Worm (Caenorhabditis elegans) whole organism, L4 larva: ENCODE measurements around the gene dnc-1.
A peak's percentile ranks its signal among the peaks of the same experiment; 100 is the strongest.

Experiments
- F10B5.3 ChIP-seq: sonication (generic microtip); optimal IDR thresholded peaks from 2 replicates; lab custom pipeline; 2016; ENCODE audit warnings: mild to moderate bottlenecking, missing genetic modification characterization, missing compliant biosample characterization
- F49E8.2 ChIP-seq: sonication (generic microtip); optimal IDR thresholded peaks from 2 replicates; lab custom pipeline; 2016; ENCODE audit warnings: missing compliant biosample characterization, mild to moderate bottlenecking, missing genetic modification characterization, borderline replicate concordance
- Y5F2A.4 ChIP-seq: fragments of 200-800 bp; sonication (Bioruptor generic); optimal IDR thresholded peaks from 2 replicates; lab custom pipeline; 2018; ENCODE audit warnings: mild to moderate bottlenecking, missing genetic modification characterization, missing compliant biosample characterization
- Y75B8A.6 ChIP-seq: fragments of 200-800 bp; sonication (Bioruptor generic); IDR thresholded peaks from 2 replicates; pipeline ENCODE4 v1.3.6; 2022; ENCODE audit warnings: missing genetic modification reagents, missing genetic modification characterization, missing compliant biosample characterization
- aha-1 ChIP-seq: fragments of 150-350 bp; peaks from one replicate; lab custom pipeline; 2014; ENCODE audit warnings: missing biosample characterization, missing genetic modification characterization
- arid-1 ChIP-seq: fragments of 200-800 bp; sonication (Bioruptor generic); conservative IDR thresholded peaks from 2 replicates; pipeline ENCODE4 v1.3.6; 2022; ENCODE audit warnings: missing genetic modification reagents, missing genetic modification characterization, missing compliant biosample characterization
- attf-4 ChIP-seq: sonication (generic microtip); optimal IDR thresholded peaks from 3 replicates; lab custom pipeline; 2017; ENCODE audit warnings: missing biosample characterization, missing genetic modification characterization
- ceh-32 ChIP-seq: sonication (generic microtip); optimal IDR thresholded peaks from 2 replicates; lab custom pipeline; 2016; ENCODE audit warnings: mild to moderate bottlenecking, missing genetic modification characterization, missing compliant biosample characterization; ENCODE audit not compliant: poor library complexity
- ceh-44 ChIP-seq: fragments of 200-800 bp; sonication (Bioruptor generic); IDR thresholded peaks from 2 replicates; pipeline ENCODE4 v1.3.6; 2022; ENCODE audit warnings: missing genetic modification reagents, missing genetic modification characterization, missing compliant biosample characterization
- ceh-62 ChIP-seq: sonication (generic microtip); optimal IDR thresholded peaks from 2 replicates; lab custom pipeline; 2017; ENCODE audit warnings: missing biosample characterization, missing genetic modification characterization
- ceh-82 ChIP-seq: sonication (generic microtip); optimal IDR thresholded peaks from 2 replicates; lab custom pipeline; 2017; ENCODE audit warnings: missing biosample characterization, missing genetic modification characterization
- ces-1 ChIP-seq: fragments of 150-350 bp; sonication (generic microtip); optimal IDR thresholded peaks from 4 replicates; lab custom pipeline; 2014; ENCODE audit warnings: missing biosample characterization, missing genetic modification reagents, missing genetic modification characterization
- ctbp-1 ChIP-seq: fragments of 200-800 bp; sonication (Bioruptor generic); IDR thresholded peaks from 2 replicates; pipeline ENCODE4 v1.3.6; 2022; ENCODE audit warnings: missing genetic modification reagents, missing genetic modification characterization, missing compliant biosample characterization
- daf-16 ChIP-seq, 3 experiments: sonication (generic microtip); optimal IDR thresholded peaks; 2 replicates each; lab custom pipeline; 2016 to 2017; ENCODE audit warnings: missing genetic modification characterization in 3 of 3, missing genetic modification reagents in 3 of 3, mild to moderate bottlenecking in 2 of 3, missing compliant biosample characterization in 2 of 3, missing biosample characterization in 1 of 3, moderate library complexity in 1 of 3
- dpl-1 ChIP-seq: fragments of 150-350 bp; optimal IDR thresholded peaks from 2 replicates; lab custom pipeline; 2014; ENCODE audit warnings: missing biosample characterization, missing genetic modification reagents, missing genetic modification characterization
- duxl-1 ChIP-seq: sonication (generic microtip); optimal IDR thresholded peaks from 2 replicates; lab custom pipeline; 2016; ENCODE audit warnings: mild to moderate bottlenecking, missing genetic modification characterization, moderate library complexity, missing compliant biosample characterization; ENCODE audit not compliant: poor library complexity
- egl-43 ChIP-seq: fragments of 200-800 bp; sonication (Bioruptor generic); IDR thresholded peaks from 2 replicates; pipeline ENCODE4 v1.3.6; 2022; ENCODE audit warnings: missing genetic modification reagents, missing genetic modification characterization, missing compliant biosample characterization
- gei-8 ChIP-seq: fragments of 200-800 bp; sonication (Bioruptor generic); optimal IDR thresholded peaks from 2 replicates; lab custom pipeline; 2018; ENCODE audit warnings: mild to moderate bottlenecking, missing genetic modification characterization, missing compliant biosample characterization
- lin-1 ChIP-seq: fragments of 200-800 bp; sonication (Bioruptor generic); IDR thresholded peaks from 2 replicates; pipeline ENCODE4 v1.3.6; 2022; ENCODE audit warnings: missing genetic modification reagents, missing genetic modification characterization, missing compliant biosample characterization
- lin-13 ChIP-seq: fragments of 150-350 bp; optimal IDR thresholded peaks from 2 replicates; lab custom pipeline; 2014; ENCODE audit warnings: missing biosample characterization, missing genetic modification reagents, missing genetic modification characterization
- lin-15B ChIP-seq: fragments of 150-350 bp; sonication (generic microtip); optimal IDR thresholded peaks from 3 replicates; lab custom pipeline; 2014; ENCODE audit warnings: missing biosample characterization, missing genetic modification characterization
- lin-29 ChIP-seq: fragments of 200-800 bp; sonication (Bioruptor generic); IDR thresholded peaks from 2 replicates; pipeline ENCODE4 v1.3.6; 2022; ENCODE audit warnings: missing genetic modification reagents, missing genetic modification characterization, missing compliant biosample characterization
- lir-3 ChIP-seq: sonication (generic microtip); optimal IDR thresholded peaks from 2 replicates; lab custom pipeline; 2016; ENCODE audit warnings: mild to moderate bottlenecking, missing genetic modification characterization, missing compliant biosample characterization
- lsy-2 ChIP-seq, 2 experiments: fragments of 150-350 bp in 1 of 2; sonication (generic microtip) in 1 of 2; optimal IDR thresholded peaks; 2 replicates each; lab custom pipeline; 2014 to 2017; ENCODE audit warnings: missing biosample characterization in 2 of 2, missing genetic modification characterization in 2 of 2
- mdl-1 ChIP-seq, 2 experiments: fragments of 150-350 bp in 1 of 2; sonication (generic microtip) in 1 of 2; optimal IDR thresholded peaks; 2 replicates each; lab custom pipeline; 2014 to 2017; ENCODE audit warnings: missing biosample characterization in 2 of 2, missing genetic modification characterization in 2 of 2
- mdt-29 ChIP-seq: fragments of 200-800 bp; sonication (Bioruptor generic); IDR thresholded peaks from 2 replicates; pipeline ENCODE4 v1.3.6; 2022; ENCODE audit warnings: missing genetic modification reagents, missing genetic modification characterization, missing compliant biosample characterization
- mxl-2 ChIP-seq: fragments of 200-800 bp; sonication (Bioruptor generic); conservative IDR thresholded peaks from 2 replicates; pipeline ENCODE4 v1.3.6; 2022; ENCODE audit warnings: missing genetic modification reagents, missing genetic modification characterization, missing compliant biosample characterization
- mxl-3 ChIP-seq: fragments of 200-800 bp; sonication (Bioruptor generic); optimal IDR thresholded peaks from 2 replicates; lab custom pipeline; 2018; ENCODE audit warnings: mild to moderate bottlenecking, missing genetic modification characterization, missing compliant biosample characterization
- nhr-42 ChIP-seq: fragments of 200-800 bp; sonication (Bioruptor generic); IDR thresholded peaks from 2 replicates; pipeline ENCODE4 v1.3.6; 2022; ENCODE audit warnings: missing genetic modification characterization, missing compliant biosample characterization
- nhr-48 ChIP-seq: sonication (generic microtip); optimal IDR thresholded peaks from 2 replicates; lab custom pipeline; 2016; ENCODE audit warnings: mild to moderate bottlenecking, missing genetic modification characterization, missing compliant biosample characterization
- nhr-6 ChIP-seq: fragments of 150-350 bp; optimal IDR thresholded peaks from 2 replicates; lab custom pipeline; 2014; ENCODE audit warnings: missing biosample characterization, missing genetic modification characterization
- saeg-2 ChIP-seq: fragments of 200-800 bp; sonication (Bioruptor generic); IDR thresholded peaks from 2 replicates; pipeline ENCODE4 v1.3.6; 2022; ENCODE audit warnings: missing genetic modification reagents, missing genetic modification characterization, missing compliant biosample characterization
- set-16 ChIP-seq: fragments of 200-800 bp; sonication (Bioruptor generic); IDR thresholded peaks from 2 replicates; pipeline ENCODE4 v1.3.6; 2022; ENCODE audit warnings: missing genetic modification reagents, missing genetic modification characterization, missing compliant biosample characterization
- unc-39 ChIP-seq: sonication (generic microtip); optimal IDR thresholded peaks from 2 replicates; lab custom pipeline; 2017; ENCODE audit warnings: missing biosample characterization, missing genetic modification characterization
- unc-62 ChIP-seq, 3 experiments: fragments of 150-350 bp in 1 of 3; sonication (generic microtip); optimal IDR thresholded peaks in 2 of 3; peaks in 1 of 3; 1 replicate in 1 of 3; 2 replicates in 2 of 3; lab custom pipeline; 2014 to 2017; ENCODE audit warnings: missing biosample characterization in 3 of 3, missing genetic modification characterization in 3 of 3, missing genetic modification reagents in 3 of 3, missing genotype in 1 of 3

The dnc-1 gene

ce11 chrIV:10902476-10902875 is 30.5 kb downstream of the dnc-1 start:
- no peak for TF ChIP-seq mxl-3
- no peak for TF ChIP-seq lin-15B (tag; lab: Kevin White, UChicago)
- peak; percentile 90 for TF ChIP-seq aha-1

DNA sequence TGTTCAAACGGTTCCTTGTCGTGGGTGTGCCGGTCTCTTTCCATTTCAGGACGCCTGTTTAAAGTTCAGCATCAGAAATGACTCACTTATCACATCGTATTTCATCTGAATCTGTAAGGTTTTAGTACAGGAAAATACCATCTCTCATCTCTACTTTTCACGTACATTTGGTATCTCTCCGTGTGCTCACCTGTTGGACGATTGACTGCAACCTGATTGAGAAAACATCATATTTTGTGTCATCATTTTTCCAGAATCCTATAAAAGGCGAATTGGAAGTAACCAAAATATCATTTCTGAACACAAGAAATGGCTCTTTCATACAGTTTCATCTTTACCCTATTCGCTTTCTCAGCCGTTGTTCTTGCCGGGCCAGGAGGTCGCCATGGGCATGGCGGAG is 32.9 kb downstream of the dnc-1 start, which contains the start of gene srlf-30:
Gene srlf-30, plus strand, starts transcription at position 301 of the 400 bp plus-strand sequence.
- no peak for TF ChIP-seq F49E8.2 (tag; lab: Kevin White, UChicago)
- TF ChIP-seq F10B5.3 (tag; lab: Kevin White, UChicago) = no peak
- TF ChIP-seq unc-39 (tag; lab: Kevin White, UChicago) = no peak
- TF ChIP-seq ceh-44 (GFP tag; lab: Robert Waterston, UW) = no peak
- TF ChIP-seq saeg-2 (GFP tag; lab: Robert Waterston, UW) = no peak
- TF ChIP-seq egl-43 (GFP tag; lab: Robert Waterston, UW) = no peak
- TF ChIP-seq nhr-42 = no peak

ce11 chrIV:10899091-10899490 is 33.9 kb downstream of the dnc-1 start, which contains the start of the genes F13E9.9 and F13E9.19:
Gene F13E9.9 (minus strand): TSS chrIV:10899191.
Gene F13E9.19 (plus strand): TSS chrIV:10899406.
- TF ChIP-seq F10B5.3 (tag; lab: Kevin White, UChicago) (no peak), ceh-32 (tag; lab: Kevin White, UChicago) (no peak), ceh-82 (tag; lab: Kevin White, UChicago) (no peak), ces-1 (GFP tag; lab: Kevin White, UChicago) (no peak), ceh-44 (GFP tag; lab: Robert Waterston, UW) (no peak), mxl-2 (GFP tag; lab: Robert Waterston, UW) (no peak), ctbp-1 (no peak), mdl-1 (tag; optimal IDR thresholded peaks at IDR 0.05; lab: Kevin White, UChicago) (no peak), saeg-2 (GFP tag; lab: Robert Waterston, UW) (no peak), Y75B8A.6 (GFP tag; lab: Robert Waterston, UW) (no peak), lin-1 (no peak), lir-3 (no peak), dpl-1 (no peak), daf-16 (GFP tag; optimal IDR thresholded peaks at IDR 0.05; lab: Kevin White, UChicago) (no peak), daf-16 (tag; optimal IDR thresholded peaks at IDR 0.05; lab: Kevin White, UChicago) (no peak), lin-29 (GFP tag; lab: Robert Waterston, UW) (no peak)
- TF ChIP-seq, all 104 proteins: peak for 0

- no peak for TF ChIP-seq attf-4 (tag; lab: Kevin White, UChicago)
- TF ChIP-seq mdl-1 (tag; optimal IDR thresholded peaks at IDR 0.05; lab: Kevin White, UChicago) = no peak
- no peak for TF ChIP-seq nhr-48 (tag; lab: Kevin White, UChicago)
- no peak for TF ChIP-seq arid-1 (GFP tag; lab: Robert Waterston, UW)
- no peak for TF ChIP-seq Y5F2A.4
- peak in 1 of 2 experiments; percentile 92 for TF ChIP-seq unc-62 (GFP tag; optimal IDR thresholded peaks at IDR 0.05 in 1 of 2; lab: Kevin White, UChicago)
- TF ChIP-seq unc-62 (tag; optimal IDR thresholded peaks at IDR 0.05; lab: Kevin White, UChicago) = no peak
- TF ChIP-seq aha-1 = peak; percentile 48
- no peak for TF ChIP-seq ceh-62
- TF ChIP-seq set-16 = no peak
These were observed 34.8 kb downstream of the dnc-1 start for ce11 chrIV:10898160-10898559.

DNA sequence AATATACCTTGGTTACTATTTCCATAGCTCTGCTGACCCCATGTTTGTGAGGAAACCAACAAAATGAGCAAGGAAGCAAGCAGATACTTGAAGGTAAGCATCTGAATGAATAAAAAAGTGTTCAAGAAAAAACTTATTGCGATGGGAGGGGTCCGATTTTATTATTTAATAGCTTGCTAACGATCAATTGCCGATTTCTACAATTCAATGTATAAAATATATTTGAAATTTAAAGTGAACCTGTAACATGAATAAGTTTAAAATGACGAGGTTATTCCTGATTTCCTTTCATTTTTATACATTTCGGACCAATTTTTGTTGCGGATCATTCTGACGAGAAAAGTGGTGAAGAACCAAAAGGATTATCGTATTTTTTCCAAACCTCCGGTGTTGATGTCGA is 36.5 kb downstream of the dnc-1 start, which contains the start of gene srlf-13:
Gene srlf-13, minus strand, starts transcription at position 101 of the 400 bp plus-strand sequence.
- TF ChIP-seq mdt-29 (GFP tag; lab: Robert Waterston, UW) (no peak), nhr-6 (no peak), mxl-2 (GFP tag; lab: Robert Waterston, UW) (no peak), gei-8 (no peak), dpl-1 (no peak), duxl-1 (no peak), ceh-82 (tag; lab: Kevin White, UChicago) (no peak), lin-13 (GFP tag; lab: Kevin White, UChicago) (no peak), lsy-2 (tag; optimal IDR thresholded peaks at IDR 0.05; lab: Kevin White, UChicago) (no peak)
- TF ChIP-seq, all 104 proteins: peak for 0
